Worm (Caenorhabditis elegans) whole organism, late embryonic: Measurements from ENCODE around the gene T12G3.2.
A peak's percentile ranks its signal among the peaks of the same experiment; 100 is the strongest.

ENCODE experiments used
- C08G9.2 ChIP-seq: sonication (generic microtip); optimal IDR thresholded peaks from 2 replicates; lab custom pipeline; 2016; ENCODE audit warnings: mild to moderate bottlenecking, missing genetic modification characterization, moderate library complexity, missing compliant biosample characterization
- F13H6.1 ChIP-seq: sonication (generic microtip); optimal IDR thresholded peaks from 2 replicates; lab custom pipeline; 2016; ENCODE audit warnings: missing genetic modification characterization, missing compliant biosample characterization
- K09A11.1 ChIP-seq: sonication (generic microtip); optimal IDR thresholded peaks from 2 replicates; lab custom pipeline; 2017; ENCODE audit warnings: antibody characterized with exemption, mild to moderate bottlenecking, missing genetic modification characterization, missing compliant biosample characterization; ENCODE audit not compliant: insufficient read depth
- Y22D7AL.16 ChIP-seq: sonication (generic microtip); optimal IDR thresholded peaks from 2 replicates; lab custom pipeline; 2016; ENCODE audit warnings: missing genetic modification characterization, missing compliant biosample characterization
- ahr-1 ChIP-seq: sonication (generic microtip); optimal IDR thresholded peaks from 2 replicates; lab custom pipeline; 2016; ENCODE audit warnings: missing genetic modification characterization, missing compliant biosample characterization
- ceh-19 ChIP-seq: fragments of 200-800 bp; sonication (Bioruptor generic); optimal IDR thresholded peaks from 2 replicates; lab custom pipeline; 2018; ENCODE audit warnings: mild to moderate bottlenecking, missing genetic modification characterization, missing compliant biosample characterization
- ceh-2 ChIP-seq: sonication (generic microtip); optimal IDR thresholded peaks from 2 replicates; lab custom pipeline; 2016; ENCODE audit warnings: missing genotype, missing genetic modification characterization, missing compliant biosample characterization
- ceh-24 ChIP-seq: sonication (generic microtip); optimal IDR thresholded peaks from 2 replicates; lab custom pipeline; 2016; ENCODE audit warnings: mild to moderate bottlenecking, missing genetic modification characterization, missing compliant biosample characterization
- ceh-30 ChIP-seq: fragments of 150-350 bp; optimal IDR thresholded peaks from 2 replicates; lab custom pipeline; 2014; ENCODE audit warnings: missing biosample characterization, missing genetic modification characterization
- ceh-34 ChIP-seq: sonication (generic microtip); optimal IDR thresholded peaks from 2 replicates; lab custom pipeline; 2016; ENCODE audit warnings: mild to moderate bottlenecking, missing genetic modification characterization, missing compliant biosample characterization
- ceh-48 ChIP-seq: sonication (generic microtip); optimal IDR thresholded peaks from 2 replicates; lab custom pipeline; 2016; ENCODE audit warnings: missing genetic modification characterization, inconsistent platforms, missing compliant biosample characterization
- ceh-6 ChIP-seq: fragments of 200-800 bp; sonication (Bioruptor generic); optimal IDR thresholded peaks from 2 replicates; lab custom pipeline; 2018; ENCODE audit warnings: mild to moderate bottlenecking, missing genetic modification characterization, missing compliant biosample characterization
- ceh-9 ChIP-seq: sonication (generic microtip); optimal IDR thresholded peaks from 2 replicates; lab custom pipeline; 2016; ENCODE audit warnings: mild to moderate bottlenecking, missing genetic modification characterization, inconsistent platforms, missing compliant biosample characterization
- dve-1 ChIP-seq: sonication (generic microtip); optimal IDR thresholded peaks from 2 replicates; lab custom pipeline; 2017; ENCODE audit warnings: antibody characterized with exemption, mild to moderate bottlenecking, missing genetic modification characterization, missing compliant biosample characterization
- ets-4 ChIP-seq: sonication (generic microtip); optimal IDR thresholded peaks from 2 replicates; lab custom pipeline; 2016; ENCODE audit warnings: missing genetic modification characterization, missing compliant biosample characterization
- eyg-1 ChIP-seq: sonication (generic microtip); optimal IDR thresholded peaks from 2 replicates; lab custom pipeline; 2016; ENCODE audit warnings: missing genotype, missing genetic modification characterization, missing compliant biosample characterization
- fax-1 ChIP-seq: sonication (generic microtip); optimal IDR thresholded peaks from 2 replicates; lab custom pipeline; 2016; ENCODE audit warnings: missing genotype, missing genetic modification characterization, missing compliant biosample characterization
- fkh-10 ChIP-seq: fragments of 150-350 bp; optimal IDR thresholded peaks from 2 replicates; lab custom pipeline; 2014; ENCODE audit warnings: missing biosample characterization, missing genetic modification reagents, missing genetic modification characterization
- fkh-6 ChIP-seq: sonication (generic microtip); optimal IDR thresholded peaks from 2 replicates; lab custom pipeline; 2016; ENCODE audit warnings: missing genetic modification characterization, missing compliant biosample characterization
- gmeb-2 ChIP-seq: sonication (generic microtip); optimal IDR thresholded peaks from 2 replicates; lab custom pipeline; 2016; ENCODE audit warnings: missing genetic modification characterization, inconsistent platforms, missing compliant biosample characterization
- hlh-15 ChIP-seq: sonication (generic microtip); optimal IDR thresholded peaks from 2 replicates; lab custom pipeline; 2016; ENCODE audit warnings: missing genetic modification characterization, missing compliant biosample characterization
- hlh-30 ChIP-seq: sonication (generic microtip); optimal IDR thresholded peaks from 2 replicates; lab custom pipeline; 2017; ENCODE audit warnings: antibody characterized with exemption, missing genetic modification characterization, missing compliant biosample characterization; ENCODE audit not compliant: insufficient read depth
- hlh-8 ChIP-seq: sonication (generic microtip); optimal IDR thresholded peaks from 2 replicates; lab custom pipeline; 2016; ENCODE audit warnings: missing genotype, missing genetic modification characterization, missing compliant biosample characterization
- lim-6 ChIP-seq: sonication (generic microtip); optimal IDR thresholded peaks from 2 replicates; lab custom pipeline; 2016; ENCODE audit warnings: missing genetic modification characterization, missing compliant biosample characterization
- lin-11 ChIP-seq: fragments of 200-800 bp; sonication (Bioruptor generic); optimal IDR thresholded peaks from 2 replicates; lab custom pipeline; 2018; ENCODE audit warnings: mild to moderate bottlenecking, missing genetic modification characterization, missing compliant biosample characterization
- nhr-232 ChIP-seq: sonication (generic microtip); optimal IDR thresholded peaks from 2 replicates; lab custom pipeline; 2016; ENCODE audit warnings: missing genetic modification characterization, missing compliant biosample characterization
- npax-4 ChIP-seq: sonication (generic microtip); optimal IDR thresholded peaks from 2 replicates; lab custom pipeline; 2016; ENCODE audit warnings: missing genetic modification characterization, missing compliant biosample characterization
- odd-2 ChIP-seq: sonication (generic microtip); optimal IDR thresholded peaks from 2 replicates; lab custom pipeline; 2017; ENCODE audit warnings: antibody characterized with exemption, mild to moderate bottlenecking, missing genetic modification characterization, missing compliant biosample characterization
- pag-3 ChIP-seq: sonication (generic microtip); optimal IDR thresholded peaks from 2 replicates; lab custom pipeline; 2016; ENCODE audit warnings: missing compliant biosample characterization, missing genetic modification characterization, borderline replicate concordance
- pat-9 ChIP-seq: fragments of 200-800 bp; sonication (Bioruptor generic); optimal IDR thresholded peaks from 2 replicates; lab custom pipeline; 2018; ENCODE audit warnings: mild to moderate bottlenecking, missing genetic modification characterization, moderate library complexity, missing compliant biosample characterization
- pax-1 ChIP-seq: fragments of 150-350 bp; optimal IDR thresholded peaks from 2 replicates; lab custom pipeline; 2014; ENCODE audit warnings: missing biosample characterization, missing genetic modification characterization
- pha-4 ChIP-seq: fragments of 150-350 bp; optimal IDR thresholded peaks from 2 replicates; lab custom pipeline; 2018; ENCODE audit warnings: missing biosample characterization, missing genetic modification reagents, missing genetic modification characterization
- ref-2 ChIP-seq: sonication (generic microtip); optimal IDR thresholded peaks from 2 replicates; lab custom pipeline; 2016; ENCODE audit warnings: missing genetic modification characterization, missing compliant biosample characterization
- rnt-1 ChIP-seq: sonication (generic microtip); optimal IDR thresholded peaks from 2 replicates; lab custom pipeline; 2016; ENCODE audit warnings: missing genetic modification characterization, missing compliant biosample characterization
- sdc-2 ChIP-seq: sonication (generic microtip); optimal IDR thresholded peaks from 2 replicates; lab custom pipeline; 2016; ENCODE audit warnings: missing genotype, missing genetic modification characterization, missing compliant biosample characterization
- tbx-7 ChIP-seq: sonication (generic microtip); optimal IDR thresholded peaks from 2 replicates; lab custom pipeline; 2016; ENCODE audit warnings: missing genotype, missing genetic modification characterization, missing compliant biosample characterization
- unc-42 ChIP-seq: sonication (generic microtip); optimal IDR thresholded peaks from 2 replicates; lab custom pipeline; 2016; ENCODE audit warnings: missing genotype, missing genetic modification characterization, missing compliant biosample characterization

Gene T12G3.2

DNA sequence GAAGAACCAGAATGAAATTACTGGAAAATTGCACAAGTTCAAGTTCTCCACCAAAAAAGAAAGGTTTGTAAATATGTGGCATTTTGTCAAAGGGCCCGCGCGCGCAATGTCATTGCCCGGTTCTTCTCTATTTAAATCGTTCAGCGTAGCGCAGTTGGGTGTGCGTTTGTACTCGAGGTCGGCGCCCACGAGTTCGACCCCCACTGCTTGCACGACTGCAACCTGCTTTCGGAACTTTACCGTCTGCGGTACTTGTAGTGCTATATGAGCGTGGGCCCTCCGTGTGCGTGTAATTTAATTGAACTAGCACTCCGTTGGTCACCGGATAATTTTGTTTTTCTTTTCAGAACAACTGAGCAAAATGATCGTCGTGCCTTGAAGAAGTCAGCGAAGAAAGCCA lies 39.7 kb upstream of the T12G3.2 start (continued):
- TF ChIP-seq sdc-2 (tag; lab: Kevin White, UChicago), result peak; percentile 66
- no peak for TF ChIP-seq F13H6.1
- peak; percentile 7 for TF ChIP-seq Y22D7AL.16 (tag; lab: Kevin White, UChicago)
- peak; percentile 59 for TF ChIP-seq C08G9.2 (tag; lab: Kevin White, UChicago)
- TF ChIP-seq eyg-1 (tag; lab: Kevin White, UChicago), result no peak
- peak; percentile 76 for TF ChIP-seq pat-9 (tag; lab: Kevin White, UChicago)
- TF ChIP-seq odd-2 (tag; lab: Kevin White, UChicago), result no peak
- TF ChIP-seq ref-2 (tag; lab: Kevin White, UChicago), result peak; percentile 48
- peak; percentile 54 for TF ChIP-seq nhr-232
- peak; percentile 36 for TF ChIP-seq ceh-19 (GFP tag; lab: Kevin White, UChicago)
- TF ChIP-seq gmeb-2, result peak; percentile 68
- peak; percentile 32 for TF ChIP-seq npax-4 (tag; lab: Kevin White, UChicago)
- peak; percentile 38 for TF ChIP-seq hlh-15 (tag; lab: Kevin White, UChicago)
- no peak for TF ChIP-seq fkh-10 (GFP tag; lab: Kevin White, UChicago)
- peak; percentile 12 for TF ChIP-seq K09A11.1 (tag; lab: Kevin White, UChicago)
- TF ChIP-seq ceh-24, result peak; percentile 22
- peak; percentile 36 for TF ChIP-seq ceh-48 (tag; lab: Kevin White, UChicago)
- no peak for TF ChIP-seq hlh-8 (tag; lab: Kevin White, UChicago)
- TF ChIP-seq ceh-34 (tag; lab: Kevin White, UChicago), result peak; percentile 38
- TF ChIP-seq hlh-30, result peak; percentile 68
- TF ChIP-seq, all 69 proteins: peak for 41

DNA sequence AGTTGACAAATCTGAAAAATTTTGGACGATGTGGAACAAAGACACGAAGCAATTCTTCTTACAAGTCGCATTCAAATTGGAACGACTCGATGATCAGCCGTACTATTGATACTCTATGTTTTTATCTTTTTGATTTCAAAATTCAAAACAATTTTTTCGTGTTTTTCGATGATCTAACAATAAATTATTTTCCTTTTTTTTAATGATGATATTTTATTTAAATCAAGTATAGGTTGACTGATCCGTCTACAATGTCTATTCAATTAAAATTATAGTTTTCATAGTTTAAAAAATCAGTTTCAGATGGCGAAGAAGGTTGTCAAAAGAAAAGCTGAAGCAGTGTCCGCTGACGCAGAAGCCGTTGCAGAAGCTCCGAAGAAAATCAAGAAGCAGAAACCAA lies 38.4 kb upstream of the T12G3.2 start, which contains the start of gene rbm-34:
Gene rbm-34 (plus strand): TSS at position 301 of the 400 bp plus-strand sequence.
- TF ChIP-seq npax-4 (tag; lab: Kevin White, UChicago) (no peak), pha-4 (tag; lab: Kevin White, UChicago) (no peak), hlh-8 (tag; lab: Kevin White, UChicago) (no peak), hlh-15 (tag; lab: Kevin White, UChicago) (no peak), rnt-1 (tag; lab: Kevin White, UChicago) (no peak), fkh-6 (tag; lab: Kevin White, UChicago) (no peak), dve-1 (tag; lab: Kevin White, UChicago) (no peak), ahr-1 (tag; lab: Kevin White, UChicago) (no peak), ceh-6 (GFP tag; lab: Kevin White, UChicago) (no peak), fkh-10 (GFP tag; lab: Kevin White, UChicago) (no peak)

DNA sequence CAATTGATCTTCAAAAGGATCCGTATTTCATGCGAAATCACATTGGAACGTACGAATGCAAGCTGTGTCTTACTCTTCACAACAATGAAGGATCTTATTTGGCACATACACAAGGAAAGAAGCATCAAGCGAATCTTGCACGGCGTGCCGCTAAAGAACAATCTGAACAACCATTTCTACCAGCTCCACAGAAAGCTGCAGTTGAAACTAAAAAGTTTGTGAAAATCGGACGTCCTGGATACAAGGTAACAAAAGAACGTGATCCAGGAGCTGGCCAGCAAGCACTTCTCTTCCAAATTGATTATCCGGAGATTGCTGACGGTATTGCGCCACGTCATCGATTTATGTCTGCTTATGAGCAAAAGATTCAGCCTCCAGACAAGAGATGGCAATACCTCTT lies 37.8 kb upstream of the T12G3.2 start:
- TF ChIP-seq ceh-9 (tag; lab: Kevin White, UChicago) (no peak), fax-1 (no peak), sdc-2 (tag; lab: Kevin White, UChicago) (no peak), pat-9 (tag; lab: Kevin White, UChicago) (no peak), pax-1 (tag; lab: Kevin White, UChicago) (no peak), gmeb-2 (no peak), K09A11.1 (tag; lab: Kevin White, UChicago) (no peak), ceh-30 (tag; lab: Kevin White, UChicago) (no peak), fkh-10 (GFP tag; lab: Kevin White, UChicago) (no peak), pag-3 (tag; lab: Kevin White, UChicago) (no peak), ets-4 (tag; lab: Kevin White, UChicago) (no peak)

DNA sequence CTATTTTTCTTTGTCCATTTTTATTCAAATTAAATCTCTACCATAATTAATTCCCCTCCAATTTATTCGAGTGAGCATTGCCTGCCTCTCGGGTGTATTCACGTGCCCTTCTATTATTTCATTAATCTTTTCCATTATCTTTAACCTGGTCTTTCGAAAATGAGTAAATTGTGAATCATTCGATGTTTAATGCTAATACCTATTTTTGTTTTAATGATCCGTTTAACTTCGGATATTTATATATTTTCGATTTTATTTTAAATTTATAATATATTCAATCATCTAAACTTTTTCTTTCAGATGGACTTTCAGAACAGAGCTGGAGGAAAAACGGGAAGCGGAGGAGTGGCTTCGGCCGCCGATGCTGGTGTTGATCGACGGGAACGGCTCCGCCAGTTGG lies 37.4 kb upstream of the T12G3.2 start, which contains the start of gene repo-1:
Gene repo-1 (plus strand): TSS at position 301 of the 400 bp plus-strand sequence.
- no peak for TF ChIP-seq lim-6 (tag; lab: Kevin White, UChicago)
- TF ChIP-seq unc-42 (tag; lab: Kevin White, UChicago), result no peak
- no peak for TF ChIP-seq ahr-1 (tag; lab: Kevin White, UChicago)
- no peak for TF ChIP-seq tbx-7
- no peak for TF ChIP-seq pat-9 (tag; lab: Kevin White, UChicago)
- no peak for TF ChIP-seq lin-11 (tag; lab: Kevin White, UChicago)
- no peak for TF ChIP-seq ceh-2 (tag; lab: Kevin White, UChicago)
- no peak for TF ChIP-seq npax-4 (tag; lab: Kevin White, UChicago)
- TF ChIP-seq, all 69 proteins: peak for 0
